Fruit fly (Drosophila melanogaster) whole organism, embryonic: ENCODE results near the gene CG13069.

Experiments used
- Abd-B ChIP-seq: fragments of 200-800 bp; sonication (Bioruptor generic); optimal IDR thresholded peaks from 2 replicates; lab custom pipeline; 2018; ENCODE audit warnings: missing biosample characterization, mild to moderate bottlenecking, missing genetic modification characterization, moderate library complexity
- Blimp-1 ChIP-seq: fragments of 200-800 bp; sonication (Bioruptor generic); optimal IDR thresholded peaks from 3 replicates; lab custom pipeline; 2018; ENCODE audit warnings: missing biosample characterization, missing genetic modification characterization, mild to moderate bottlenecking, moderate library complexity, missing genetic modification reagents
- CG10431 ChIP-seq: fragments of 200-800 bp; sonication (Bioruptor generic); optimal IDR thresholded peaks from 3 replicates; lab custom pipeline; 2018; ENCODE audit warnings: missing biosample characterization, mild to moderate bottlenecking, missing genetic modification characterization
- CG11085 ChIP-seq: fragments of 200-800 bp; sonication (Bioruptor generic); IDR thresholded peaks from 2 replicates; pipeline ENCODE4 v1.3.6; 2022; ENCODE audit warnings: missing biosample characterization, missing genetic modification characterization
- CG11504 ChIP-seq: fragments of 200-800 bp; sonication (Bioruptor generic); optimal IDR thresholded peaks from 3 replicates; lab custom pipeline; 2019; ENCODE audit warnings: missing biosample characterization, mild to moderate bottlenecking, missing genetic modification characterization, moderate library complexity
- CG11560 ChIP-seq: fragments of 200-800 bp; sonication (Bioruptor generic); IDR thresholded peaks from 3 replicates; pipeline ENCODE4 v1.3.6; 2022; ENCODE audit warnings: missing biosample characterization, missing genetic modification characterization
- CG12236 ChIP-seq: fragments of 200-800 bp; sonication (Bioruptor generic); optimal IDR thresholded peaks from 2 replicates; lab custom pipeline; 2016; ENCODE audit warnings: missing biosample characterization, missing genetic modification characterization
- CG13424 ChIP-seq: fragments of 200-800 bp; sonication (Bioruptor generic); optimal IDR thresholded peaks from 2 replicates; lab custom pipeline; 2019; ENCODE audit warnings: missing biosample characterization, mild to moderate bottlenecking, missing genetic modification characterization, moderate library complexity
- CG13624 ChIP-seq: fragments of 200-800 bp; sonication (Bioruptor generic); optimal IDR thresholded peaks from 2 replicates; lab custom pipeline; 2016; ENCODE audit warnings: missing biosample characterization, missing genetic modification characterization
- CG14710 ChIP-seq: fragments of 200-800 bp; sonication (Bioruptor generic); optimal IDR thresholded peaks from 3 replicates; lab custom pipeline; 2019; ENCODE audit warnings: missing biosample characterization, mild to moderate bottlenecking, missing genetic modification characterization, moderate library complexity
- CG15269 ChIP-seq: fragments of 200-800 bp; sonication (Bioruptor generic); optimal IDR thresholded peaks from 2 replicates; lab custom pipeline; 2018; ENCODE audit warnings: missing biosample characterization, mild to moderate bottlenecking, missing genetic modification characterization, moderate library complexity
- CG17359 ChIP-seq: fragments of 200-800 bp; sonication (Bioruptor generic); optimal IDR thresholded peaks from 3 replicates; lab custom pipeline; 2018; ENCODE audit warnings: missing biosample characterization, mild to moderate bottlenecking, missing genetic modification characterization, moderate library complexity
- CG1792 ChIP-seq: fragments of 200-800 bp; sonication (Bioruptor generic); optimal IDR thresholded peaks from 2 replicates; lab custom pipeline; 2016; ENCODE audit warnings: missing biosample characterization, missing genetic modification characterization
- CG2678 ChIP-seq: fragments of 200-800 bp; sonication (Bioruptor generic); optimal IDR thresholded peaks from 3 replicates; lab custom pipeline; 2019; ENCODE audit warnings: missing biosample characterization, mild to moderate bottlenecking, missing genetic modification characterization, moderate library complexity
- CG2712 ChIP-seq: fragments of 200-800 bp; optimal IDR thresholded peaks from 3 replicates; lab custom pipeline; 2019; ENCODE audit warnings: missing biosample characterization, mild to moderate bottlenecking, missing genetic modification characterization, moderate library complexity
- CG32772 ChIP-seq: fragments of 200-800 bp; sonication (Bioruptor generic); IDR thresholded peaks from 2 replicates; pipeline ENCODE4 v1.3.6; 2022; ENCODE audit warnings: missing biosample characterization, missing genetic modification characterization
- CG33213 ChIP-seq: fragments of 200-800 bp; sonication (Bioruptor generic); optimal IDR thresholded peaks from 3 replicates; lab custom pipeline; 2016; ENCODE audit warnings: missing biosample characterization, missing genetic modification characterization
- CG3838 ChIP-seq: fragments of 200-800 bp; sonication (Bioruptor generic); optimal IDR thresholded peaks from 3 replicates; lab custom pipeline; 2016; ENCODE audit warnings: missing biosample characterization, missing genetic modification characterization
- CG3847 ChIP-seq: fragments of 200-800 bp; sonication (Bioruptor generic); IDR thresholded peaks from 2 replicates; pipeline ENCODE4 v1.3.6; 2022; ENCODE audit warnings: missing biosample characterization, missing genetic modification characterization
- CG6854 ChIP-seq: fragments of 200-800 bp; sonication (Bioruptor generic); optimal IDR thresholded peaks from 3 replicates; lab custom pipeline; 2017; ENCODE audit warnings: missing biosample characterization, mild to moderate bottlenecking, missing genetic modification characterization
- CG7839 ChIP-seq: fragments of 200-800 bp; sonication (Bioruptor generic); optimal IDR thresholded peaks from 3 replicates; lab custom pipeline; 2018; ENCODE audit warnings: missing biosample characterization, mild to moderate bottlenecking, missing genetic modification characterization, moderate library complexity
- CG9932 ChIP-seq: fragments of 200-800 bp; sonication (Bioruptor generic); IDR thresholded peaks from 2 replicates; pipeline ENCODE4 v1.3.6; 2022; ENCODE audit warnings: missing biosample characterization, missing genetic modification characterization
- Deaf1 ChIP-seq: fragments of 200-800 bp; optimal IDR thresholded peaks from 3 replicates; lab custom pipeline; 2019; ENCODE audit warnings: missing biosample characterization, mild to moderate bottlenecking, missing genetic modification characterization, moderate library complexity
- Dip3 ChIP-seq: fragments of 200-800 bp; sonication (Bioruptor generic); optimal IDR thresholded peaks from 3 replicates; lab custom pipeline; 2016; ENCODE audit warnings: missing biosample characterization, missing genetic modification characterization
- E2f1 ChIP-seq: fragments of 200-800 bp; sonication (Bioruptor generic); IDR thresholded peaks from 2 replicates; pipeline ENCODE4 v1.3.6; 2022; ENCODE audit warnings: missing biosample characterization, missing genetic modification characterization
- HLHmδ ChIP-seq: fragments of 200-800 bp; sonication (Bioruptor generic); optimal IDR thresholded peaks from 2 replicates; lab custom pipeline; 2018; ENCODE audit warnings: missing biosample characterization, mild to moderate bottlenecking, missing genetic modification characterization, moderate library complexity
- Hr51 ChIP-seq, 2 experiments: fragments of 200-800 bp; sonication (Bioruptor generic); optimal IDR thresholded peaks; 2 replicates in 1 of 2; 3 replicates in 1 of 2; lab custom pipeline; 2016 to 2018; ENCODE audit warnings: missing biosample characterization in 2 of 2, missing genetic modification characterization in 2 of 2, mild to moderate bottlenecking in 1 of 2, moderate library complexity in 1 of 2
- Hsf ChIP-seq: fragments of 200-800 bp; sonication (Bioruptor generic); optimal IDR thresholded peaks from 3 replicates; lab custom pipeline; 2016; ENCODE audit warnings: missing biosample characterization, missing genetic modification characterization
- Nf-YA ChIP-seq: fragments of 200-800 bp; sonication (Bioruptor generic); IDR thresholded peaks from 2 replicates; pipeline ENCODE4 v1.3.6; 2022; ENCODE audit warnings: missing biosample characterization, missing genetic modification characterization
- Oli ChIP-seq: fragments of 200-800 bp; sonication (Bioruptor generic); optimal IDR thresholded peaks from 2 replicates; lab custom pipeline; 2018; ENCODE audit warnings: missing biosample characterization, mild to moderate bottlenecking, missing genetic modification characterization, moderate library complexity
- Sox102F ChIP-seq: fragments of 200-800 bp; sonication (Bioruptor generic); optimal IDR thresholded peaks from 2 replicates; lab custom pipeline; 2018; ENCODE audit warnings: missing biosample characterization, mild to moderate bottlenecking, missing genetic modification characterization, moderate library complexity
- ab ChIP-seq: fragments of 200-800 bp; sonication (Bioruptor generic); optimal IDR thresholded peaks from 2 replicates; lab custom pipeline; 2016; ENCODE audit warnings: missing biosample characterization, missing genetic modification characterization
- chif ChIP-seq, 2 experiments: fragments of 200-800 bp; sonication (Bioruptor generic); optimal IDR thresholded peaks; 3 replicates each; lab custom pipeline; 2016; ENCODE audit warnings: missing biosample characterization in 2 of 2, missing genetic modification characterization in 2 of 2
- chinmo ChIP-seq: fragments of 200-800 bp; sonication (Bioruptor generic); IDR thresholded peaks from 4 replicates; pipeline ENCODE4 v1.3.6; 2022; ENCODE audit warnings: missing biosample characterization, missing genetic modification characterization; ENCODE audit not compliant: partially characterized antibody
- corto ChIP-seq: fragments of 200-800 bp; sonication (Bioruptor generic); optimal IDR thresholded peaks from 2 replicates; lab custom pipeline; 2016; ENCODE audit warnings: missing biosample characterization, mild to moderate bottlenecking, missing genetic modification characterization, moderate library complexity
- crc ChIP-seq: fragments of 200-800 bp; sonication (Bioruptor generic); optimal IDR thresholded peaks from 2 replicates; lab custom pipeline; 2016; ENCODE audit warnings: missing biosample characterization, missing genetic modification characterization
- dmrt99B ChIP-seq: fragments of 200-800 bp; sonication (Bioruptor generic); optimal IDR thresholded peaks from 2 replicates; lab custom pipeline; 2018; ENCODE audit warnings: missing biosample characterization, mild to moderate bottlenecking, missing genetic modification characterization, moderate library complexity
- gem ChIP-seq: fragments of 200-800 bp; sonication (Bioruptor generic); optimal IDR thresholded peaks from 2 replicates; lab custom pipeline; 2019; ENCODE audit warnings: missing biosample characterization, mild to moderate bottlenecking, missing genetic modification characterization, moderate library complexity
- hth ChIP-seq: fragments of >200 bp; optimal IDR thresholded peaks from 2 replicates; lab custom pipeline; 2017; ENCODE audit warnings: inconsistent platforms
- ind ChIP-seq: fragments of 200-800 bp; sonication (Bioruptor generic); optimal IDR thresholded peaks from 3 replicates; lab custom pipeline; 2016; ENCODE audit warnings: missing biosample characterization, missing genetic modification characterization
- klu ChIP-seq: fragments of 200-800 bp; sonication (Bioruptor generic); IDR thresholded peaks from 2 replicates; pipeline ENCODE4 v1.3.6; 2022; ENCODE audit warnings: missing biosample characterization, missing genetic modification characterization
- nau ChIP-seq: fragments of 200-800 bp; sonication (Bioruptor generic); optimal IDR thresholded peaks from 3 replicates; lab custom pipeline; 2017; ENCODE audit warnings: missing biosample characterization, mild to moderate bottlenecking, missing genetic modification characterization, missing genetic modification reagents
- nmo ChIP-seq: fragments of 200-800 bp; sonication (Bioruptor generic); optimal IDR thresholded peaks from 2 replicates; lab custom pipeline; 2018; ENCODE audit warnings: missing biosample characterization, mild to moderate bottlenecking, missing genetic modification characterization, moderate library complexity
- phol ChIP-seq: fragments of 200-800 bp; sonication (Bioruptor generic); optimal IDR thresholded peaks from 3 replicates; lab custom pipeline; 2018; ENCODE audit warnings: missing biosample characterization, mild to moderate bottlenecking, missing genetic modification characterization, moderate library complexity
- ranshi ChIP-seq: fragments of 200-800 bp; sonication (Bioruptor generic); IDR thresholded peaks from 2 replicates; pipeline ENCODE4 v1.3.6; 2022; ENCODE audit warnings: missing biosample characterization, missing genetic modification characterization
- rib ChIP-seq: fragments of 200-800 bp; sonication (Bioruptor generic); IDR thresholded peaks from 2 replicates; pipeline ENCODE4 v1.3.6; 2022; ENCODE audit warnings: missing biosample characterization, missing genetic modification characterization
- row ChIP-seq: fragments of 200-800 bp; sonication (Bioruptor generic); IDR thresholded peaks from 3 replicates; pipeline ENCODE4 v1.3.6; 2022; ENCODE audit warnings: missing biosample characterization, missing genetic modification characterization
- tgo ChIP-seq: fragments of 200-800 bp; sonication (Bioruptor generic); IDR thresholded peaks from 3 replicates; pipeline ENCODE4 v1.3.6; 2022; ENCODE audit warnings: missing biosample characterization, missing genetic modification characterization
- tx ChIP-seq: fragments of 200-800 bp; sonication (Bioruptor generic); optimal IDR thresholded peaks from 2 replicates; lab custom pipeline; 2016; ENCODE audit warnings: missing biosample characterization, missing genetic modification characterization
- unpg ChIP-seq: fragments of 200-800 bp; sonication (Bioruptor generic); optimal IDR thresholded peaks from 3 replicates; lab custom pipeline; 2018; ENCODE audit warnings: missing biosample characterization, mild to moderate bottlenecking, missing genetic modification characterization, moderate library complexity

Gene CG13069

DNA sequence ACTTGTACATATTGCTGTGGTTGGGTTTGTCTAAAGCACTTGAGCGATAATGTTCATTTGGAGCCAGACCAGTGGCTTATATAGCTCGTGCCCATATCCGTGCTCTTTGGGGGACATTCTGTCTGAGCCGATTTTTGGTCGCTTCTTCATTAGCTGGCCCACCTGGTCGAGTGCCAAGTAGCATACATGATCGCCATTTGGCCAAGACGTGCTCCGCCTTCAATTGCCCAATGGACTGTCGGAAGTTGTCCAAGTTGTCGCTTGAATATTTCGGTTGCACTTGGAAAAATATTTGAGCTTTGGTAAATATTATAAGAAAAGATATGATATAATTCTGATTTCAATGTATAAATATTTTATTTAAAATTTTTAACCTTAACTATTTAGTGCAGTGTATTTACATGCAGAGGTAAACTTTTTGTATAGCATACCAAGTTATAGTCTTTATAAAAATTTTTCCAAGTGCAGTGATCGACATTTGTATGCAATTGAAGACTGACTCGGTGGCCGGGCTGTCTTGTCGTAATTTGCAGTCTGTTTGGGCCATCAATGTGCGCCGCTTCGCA is 20.2 kb downstream of the CG13069 start, which contains the start of gene CG13047:
TSS of gene CG13047 (minus strand) at position 51 of the 566 bp plus-strand sequence.
- TF ChIP-seq gem (peak; percentile 29), tx (GFP tag; lab: Kevin White, UChicago) (no peak), CG11085 (no peak), CG15269 (tag; lab: Kevin White, UChicago) (peak; percentile 28), crc (no peak), CG2678 (tag; lab: Kevin White, UChicago) (peak; percentile 36), chinmo (GFP tag; lab: Robert Waterston, UW) (0 out of 4 replicates have a peak, but pooled peaks have one; percentile 24), CG2712 (tag; lab: Kevin White, UChicago) (peak; percentile 11), CG7839 (tag; lab: Kevin White, UChicago) (peak; percentile 25), CG17359 (tag; lab: Kevin White, UChicago) (peak; percentile 5), CG11504 (peak; percentile 55), Oli (tag; lab: Kevin White, UChicago) (peak; percentile 15), tgo (GFP tag; lab: Robert Waterston, UW) (0 out of 3 replicates have a peak, but pooled peaks have one; percentile 21), Hr51 (GFP tag; optimal IDR thresholded peaks at IDR 0.05; lab: Kevin White, UChicago) (peak in 1 of 2 experiments; percentile 54), Hsf (GFP tag; lab: Kevin White, UChicago) (no peak), nmo (GFP tag; lab: Kevin White, UChicago) (peak; percentile 9), phol (tag; lab: Kevin White, UChicago) (peak; percentile 22), Sox102F (peak; percentile 36), CG10431 (GFP tag; lab: Kevin White, UChicago) (no peak), dmrt99B (tag; lab: Kevin White, UChicago) (peak; percentile 44), CG13424 (tag; lab: Kevin White, UChicago) (peak; percentile 24), rib (GFP tag; lab: Robert Waterston, UW) (no peak), CG3838 (GFP tag; lab: Kevin White, UChicago) (no peak), unpg (GFP tag; lab: Kevin White, UChicago) (peak; percentile 2), CG13624 (GFP tag; lab: Kevin White, UChicago) (no peak), row (GFP tag; lab: Robert Waterston, UW) (0 out of 3 replicates have a peak, but pooled peaks have one; percentile 11), Blimp-1 (GFP tag; lab: Kevin White, UChicago) (peak; percentile 7), CG32772 (no peak)

DNA sequence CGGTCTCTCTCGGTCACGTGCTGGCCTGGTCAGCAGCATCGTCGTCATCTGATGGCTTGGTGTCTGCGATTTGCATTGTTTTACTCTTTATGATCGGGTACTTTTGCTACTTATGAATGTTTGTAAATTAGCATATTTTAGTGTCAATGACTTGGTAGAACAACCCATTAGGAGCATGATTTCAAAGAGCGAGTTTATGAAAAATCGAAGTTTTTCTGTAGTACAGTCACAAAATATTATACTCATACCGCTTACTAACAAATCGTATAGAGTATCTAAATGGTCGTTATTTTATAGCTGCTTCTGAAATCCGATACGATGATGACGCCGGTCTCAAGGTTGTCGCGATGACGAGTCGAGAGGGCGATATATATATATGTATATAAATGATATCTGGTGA is 21.1 kb downstream of the CG13069 start:
- TF ChIP-seq CG1792 (GFP tag; lab: Kevin White, UChicago), result no peak
- TF ChIP-seq CG9932, result no peak
- no peak for TF ChIP-seq chif (GFP tag; optimal IDR thresholded peaks at IDR 0.05; lab: Kevin White, UChicago)
- no peak for TF ChIP-seq Dip3
- no peak for TF ChIP-seq nau
- no peak for TF ChIP-seq hth (lab: Kevin White, UChicago)
- TF ChIP-seq klu (GFP tag; lab: Robert Waterston, UW), result no peak
- no peak for TF ChIP-seq CG3847
- TF ChIP-seq CG17359 (tag; lab: Kevin White, UChicago), result peak; percentile 31
- TF ChIP-seq ab, result no peak
- TF ChIP-seq CG33213 (GFP tag; lab: Kevin White, UChicago), result no peak
- TF ChIP-seq Nf-YA (GFP tag; lab: Robert Waterston, UW), result no peak
- no peak for TF ChIP-seq CG6854 (GFP tag; lab: Kevin White, UChicago)
- no peak for TF ChIP-seq HLHmδ (GFP tag; lab: Kevin White, UChicago)
- TF ChIP-seq corto (GFP tag; lab: Kevin White, UChicago), result no peak
- no peak for TF ChIP-seq ind
- TF ChIP-seq Deaf1 (tag; lab: Kevin White, UChicago), result no peak
- TF ChIP-seq CG12236 (GFP tag; lab: Kevin White, UChicago), result no peak
- no peak for TF ChIP-seq CG14710 (tag; lab: Kevin White, UChicago)
- TF ChIP-seq Abd-B (GFP tag; lab: Kevin White, UChicago), result no peak
- no peak for TF ChIP-seq CG11560 (tag; lab: Robert Waterston, UW)
- no peak for TF ChIP-seq E2f1 (GFP tag; lab: Robert Waterston, UW)
- peak; percentile 24; the same call in 1 of the 2 replicates for TF ChIP-seq ranshi
